Worm (Caenorhabditis elegans): ENCODE data around the gene T16G12.1.

The T16G12.1 gene

ce11 chrIII:10096525-10096972 is 46.9 kb upstream of the T16G12.1 start (continued):
- no peak for TF ChIP-seq xnd-1 (tag; optimal IDR thresholded peaks at IDR 0.05)
- no peak for TF ChIP-seq ztf-3 (GFP tag; optimal IDR thresholded peaks at IDR 0.05)
- no peak for TF ChIP-seq madf-6 (GFP tag; IDR thresholded peaks at IDR 0.05)
- no peak for TF ChIP-seq die-1 (tag; optimal IDR thresholded peaks at IDR 0.05)
- no peak for TF ChIP-seq mxl-1 (tag; optimal IDR thresholded peaks at IDR 0.05)
- peak; percentile 78 for TF ChIP-seq dox-1 (GFP tag; IDR thresholded peaks at IDR 0.05)
- TF ChIP-seq hlh-12 (tag; optimal IDR thresholded peaks at IDR 0.05), result no peak
- no peak for TF ChIP-seq ccch-3 (GFP tag; optimal IDR thresholded peaks at IDR 0.05)
- no peak for TF ChIP-seq nfya-1 (tag; optimal IDR thresholded peaks at IDR 0.05; ENCODE audit: borderline replicate concordance, insufficient read depth)
- no peak for TF ChIP-seq lsy-27 (tag; optimal IDR thresholded peaks at IDR 0.05; ENCODE audit: borderline replicate concordance, insufficient read depth)
- no peak for TF ChIP-seq ceh-79 (tag; optimal IDR thresholded peaks at IDR 0.05)
- TF ChIP-seq pha-4 (tag; optimal IDR thresholded peaks at IDR 0.05), result peak; percentile 7
- TF ChIP-seq hmg-1.2 (GFP tag; IDR thresholded peaks at IDR 0.05), result peak; percentile 94
- no peak for TF ChIP-seq ztf-25 (GFP tag; IDR thresholded peaks at IDR 0.05)
- TF ChIP-seq ceh-100 (GFP tag; IDR thresholded peaks at IDR 0.05), result no peak
- no peak for TF ChIP-seq Y95B8A.8 (GFP tag; IDR thresholded peaks at IDR 0.05)
- TF ChIP-seq madf-8 (GFP tag; conservative IDR thresholded peaks at IDR 0.05), result no peak
- no peak for TF ChIP-seq rpc-1 (optimal IDR thresholded peaks at IDR 0.05)
- TF ChIP-seq rpc-1 (tag; optimal IDR thresholded peaks at IDR 0.05), result no peak
- peak; percentile 66 for TF ChIP-seq lin-54 (GFP tag; optimal IDR thresholded peaks at IDR 0.05)
- no peak for TF ChIP-seq zim-3 (tag; optimal IDR thresholded peaks at IDR 0.05)
- peak; percentile 78 for TF ChIP-seq nhr-80 (tag; optimal IDR thresholded peaks at IDR 0.05)
- TF ChIP-seq let-526 (GFP tag; IDR thresholded peaks at IDR 0.05), result peak; percentile 27; the same call in 1 of the 2 replicates
- peak; percentile 95 for TF ChIP-seq attf-5 (GFP tag; optimal IDR thresholded peaks at IDR 0.05)
- no peak for TF ChIP-seq sdz-38 (tag; optimal IDR thresholded peaks at IDR 0.05)
- no peak for TF ChIP-seq fkh-3 (tag; optimal IDR thresholded peaks at IDR 0.05)
- no peak for TF ChIP-seq egl-18 (GFP tag; IDR thresholded peaks at IDR 0.05)
- TF ChIP-seq somi-1 (GFP tag; optimal IDR thresholded peaks at IDR 0.05), result peak; percentile 71
- peak; percentile 95 for TF ChIP-seq zfh-2 (GFP tag; conservative IDR thresholded peaks at IDR 0.05)
- no peak for TF ChIP-seq C17E4.6 (GFP tag; IDR thresholded peaks at IDR 0.05)
- TF ChIP-seq ceh-91 (GFP tag; IDR thresholded peaks at IDR 0.05), result no peak
- peak; percentile 60; the same call in 1 of the 2 replicates for TF ChIP-seq pbrm-1 (GFP tag; IDR thresholded peaks at IDR 0.05)
- TF ChIP-seq dpl-1 (GFP tag; optimal IDR thresholded peaks at IDR 0.05), result no peak
- no peak for TF ChIP-seq ceh-58 (GFP tag; IDR thresholded peaks at IDR 0.05)
- TF ChIP-seq egrh-3 (GFP tag; IDR thresholded peaks at IDR 0.05), result no peak
- TF ChIP-seq nfya-2 (GFP tag; IDR thresholded peaks at IDR 0.05), result no peak
- peak; percentile 73 for TF ChIP-seq mcd-1 (GFP tag; IDR thresholded peaks at IDR 0.05)
- no peak for TF ChIP-seq madf-3 (GFP tag; IDR thresholded peaks at IDR 0.05)
- no peak for TF ChIP-seq nhr-27 (tag; optimal IDR thresholded peaks at IDR 0.05)
- no peak for TF ChIP-seq D2030.7 (GFP tag; IDR thresholded peaks at IDR 0.05)
- peak; percentile 79 for TF ChIP-seq chd-7 (tag; optimal IDR thresholded peaks at IDR 0.05)
- no peak for TF ChIP-seq Y67H2A.10 (GFP tag; conservative IDR thresholded peaks at IDR 0.05)
- peak; percentile 90 for TF ChIP-seq lin-40 (tag; optimal IDR thresholded peaks at IDR 0.05)
- TF ChIP-seq cebp-1 (GFP tag; IDR thresholded peaks at IDR 0.05), result peak; percentile 62
- peak; percentile 86 for TF ChIP-seq cebp-1 (tag; optimal IDR thresholded peaks at IDR 0.05)
- TF ChIP-seq ZK185.1 (tag; optimal IDR thresholded peaks at IDR 0.05; ENCODE audit: poor library complexity, severe bottlenecking), result peak; percentile 33
- no peak for TF ChIP-seq cebp-2 (GFP tag; IDR thresholded peaks at IDR 0.05)
- TF ChIP-seq ztf-18 (tag; optimal IDR thresholded peaks at IDR 0.05), result peak; percentile 63
- no peak for TF ChIP-seq lag-1 (GFP tag; IDR thresholded peaks at IDR 0.05)
- no peak for TF ChIP-seq ztf-6 (GFP tag; IDR thresholded peaks at IDR 0.05)

Measured in whole organism, young adult.